Worm (Caenorhabditis elegans) whole organism, L2 larva: ENCODE data around the gene Y73B6BL.47.
A peak's percentile ranks its signal among the peaks of the same experiment; 100 is the strongest.

Experiments used
- C34F6.9 ChIP-seq: fragments of 150-350 bp; optimal IDR thresholded peaks from 2 replicates; lab custom pipeline; 2014; ENCODE audit warnings: missing biosample characterization, missing genetic modification characterization
- F13H6.1 ChIP-seq: sonication (generic microtip); optimal IDR thresholded peaks from 2 replicates; lab custom pipeline; 2016; ENCODE audit warnings: missing genetic modification characterization, missing compliant biosample characterization
- R02D3.7 ChIP-seq: fragments of 150-350 bp; optimal IDR thresholded peaks from 2 replicates; lab custom pipeline; 2014; ENCODE audit warnings: missing biosample characterization, missing genetic modification characterization
- Y55F3AM.14 ChIP-seq: fragments of 200-800 bp; sonication (Bioruptor generic); optimal IDR thresholded peaks from 2 replicates; lab custom pipeline; 2018; ENCODE audit warnings: mild to moderate bottlenecking, missing genetic modification characterization, missing compliant biosample characterization
- ZK546.5 ChIP-seq: sonication (generic microtip); optimal IDR thresholded peaks from 2 replicates; lab custom pipeline; 2017; ENCODE audit warnings: missing biosample characterization, missing genetic modification characterization
- alr-1 ChIP-seq: fragments of 150-350 bp; optimal IDR thresholded peaks from 2 replicates; lab custom pipeline; 2014; ENCODE audit warnings: missing biosample characterization, missing genetic modification characterization
- aly-2 ChIP-seq: fragments of 150-350 bp; optimal IDR thresholded peaks from 2 replicates; lab custom pipeline; 2014; ENCODE audit warnings: missing biosample characterization, missing genetic modification characterization
- ama-1 ChIP-seq: fragments of 150-350 bp; optimal IDR thresholded peaks from 2 replicates; lab custom pipeline; 2018; ENCODE audit warnings: inconsistent platforms
- blmp-1 ChIP-seq: sonication (generic microtip); optimal IDR thresholded peaks from 2 replicates; lab custom pipeline; 2017; ENCODE audit warnings: missing genetic modification characterization, mild to moderate bottlenecking, missing compliant biosample characterization, antibody characterized with exemption, moderate library complexity; ENCODE audit not compliant: insufficient read depth
- ceh-16 ChIP-seq: fragments of 150-350 bp; optimal IDR thresholded peaks from 2 replicates; lab custom pipeline; 2014; ENCODE audit warnings: missing biosample characterization, missing genetic modification characterization
- ceh-82 ChIP-seq: fragments of 150-350 bp; optimal IDR thresholded peaks from 2 replicates; lab custom pipeline; 2014; ENCODE audit warnings: missing biosample characterization, missing genetic modification characterization
- crh-2 ChIP-seq: sonication (generic microtip); optimal IDR thresholded peaks from 2 replicates; lab custom pipeline; 2017; ENCODE audit warnings: missing biosample characterization, missing genetic modification characterization
- dmd-4 ChIP-seq: sonication (generic microtip); optimal IDR thresholded peaks from 2 replicates; lab custom pipeline; 2017; ENCODE audit warnings: missing biosample characterization, missing genetic modification characterization
- egl-27 ChIP-seq: sonication (generic microtip); optimal IDR thresholded peaks from 3 replicates; lab custom pipeline; 2017; ENCODE audit warnings: missing biosample characterization, missing genetic modification reagents, missing genetic modification characterization
- elt-1 ChIP-seq: fragments of 150-350 bp; optimal IDR thresholded peaks from 2 replicates; lab custom pipeline; 2014; ENCODE audit warnings: missing biosample characterization, missing genetic modification characterization
- elt-3 ChIP-seq: sonication (generic microtip); optimal IDR thresholded peaks from 2 replicates; lab custom pipeline; 2017; ENCODE audit warnings: missing biosample characterization, missing genetic modification characterization
- fos-1 ChIP-seq: fragments of 150-350 bp; optimal IDR thresholded peaks from 2 replicates; lab custom pipeline; 2014; ENCODE audit warnings: missing biosample characterization, missing genetic modification characterization
- gmeb-1 ChIP-seq: fragments of 150-350 bp; optimal IDR thresholded peaks from 2 replicates; lab custom pipeline; 2014; ENCODE audit warnings: missing biosample characterization, missing genetic modification characterization
- lin-11 ChIP-seq: fragments of 150-350 bp; sonication (generic microtip); optimal IDR thresholded peaks from 2 replicates; lab custom pipeline; 2014; ENCODE audit warnings: missing biosample characterization, missing genetic modification characterization, inconsistent platforms, mixed read lengths
- lin-13 ChIP-seq: fragments of 150-350 bp; optimal IDR thresholded peaks from 2 replicates; lab custom pipeline; 2014; ENCODE audit warnings: missing biosample characterization, missing genetic modification reagents, missing genetic modification characterization
- lin-39 ChIP-seq: fragments of 150-350 bp; optimal IDR thresholded peaks from 2 replicates; lab custom pipeline; 2014; ENCODE audit warnings: missing biosample characterization, missing genetic modification reagents, missing genetic modification characterization
- lsy-2 ChIP-seq, 2 experiments: fragments of 150-350 bp in 1 of 2; sonication (generic microtip) in 1 of 2; optimal IDR thresholded peaks; 2 replicates each; lab custom pipeline; 2014 to 2017; ENCODE audit warnings: missing biosample characterization in 2 of 2, missing genetic modification characterization in 2 of 2
- mab-5 ChIP-seq: fragments of 150-350 bp; optimal IDR thresholded peaks from 2 replicates; lab custom pipeline; 2014; ENCODE audit warnings: missing biosample characterization, missing genetic modification characterization
- mbf-1 ChIP-seq: sonication (generic microtip); optimal IDR thresholded peaks from 2 replicates; lab custom pipeline; 2017; ENCODE audit warnings: missing biosample characterization, missing genetic modification characterization
- mdl-1 ChIP-seq, 2 experiments: fragments of 150-350 bp in 1 of 2; sonication (generic microtip) in 1 of 2; optimal IDR thresholded peaks; 2 replicates each; lab custom pipeline; 2017; ENCODE audit warnings: missing biosample characterization in 2 of 2, missing genetic modification characterization in 2 of 2
- nhr-10 ChIP-seq: sonication (generic microtip); optimal IDR thresholded peaks from 2 replicates; lab custom pipeline; 2017; ENCODE audit warnings: missing biosample characterization, missing genetic modification characterization
- nhr-11 ChIP-seq: fragments of 150-350 bp; optimal IDR thresholded peaks from 2 replicates; lab custom pipeline; 2014; ENCODE audit warnings: missing biosample characterization, missing genetic modification characterization
- nhr-12 ChIP-seq: fragments of 150-350 bp; optimal IDR thresholded peaks from 2 replicates; lab custom pipeline; 2014; ENCODE audit warnings: missing biosample characterization, missing genetic modification characterization
- nhr-129 ChIP-seq: fragments of 150-350 bp; optimal IDR thresholded peaks from 2 replicates; lab custom pipeline; 2014; ENCODE audit warnings: missing biosample characterization, missing genetic modification characterization
- nhr-21 ChIP-seq: fragments of 150-350 bp; optimal IDR thresholded peaks from 2 replicates; lab custom pipeline; 2014; ENCODE audit warnings: missing biosample characterization, missing genetic modification characterization
- nhr-23 ChIP-seq: fragments of 150-350 bp; optimal IDR thresholded peaks from 2 replicates; lab custom pipeline; 2014; ENCODE audit warnings: missing biosample characterization, missing genetic modification reagents, missing genetic modification characterization
- nhr-237 ChIP-seq: fragments of 150-350 bp; optimal IDR thresholded peaks from 2 replicates; lab custom pipeline; 2014; ENCODE audit warnings: missing biosample characterization, missing genetic modification characterization
- nhr-25 ChIP-seq: fragments of 150-350 bp; sonication (generic microtip); optimal IDR thresholded peaks from 3 replicates; lab custom pipeline; 2014; ENCODE audit warnings: missing biosample characterization, missing genetic modification characterization
- nhr-6 ChIP-seq: fragments of 150-350 bp; optimal IDR thresholded peaks from 2 replicates; lab custom pipeline; 2014; ENCODE audit warnings: missing biosample characterization, missing genetic modification characterization
- nhr-77 ChIP-seq: fragments of 150-350 bp; optimal IDR thresholded peaks from 2 replicates; lab custom pipeline; 2014; ENCODE audit warnings: missing biosample characterization, missing genetic modification characterization
- peb-1 ChIP-seq: fragments of 150-350 bp; optimal IDR thresholded peaks from 2 replicates; lab custom pipeline; 2014; ENCODE audit warnings: missing biosample characterization, missing genetic modification characterization
- sem-4 ChIP-seq: fragments of 150-350 bp; optimal IDR thresholded peaks from 2 replicates; lab custom pipeline; 2014; ENCODE audit warnings: missing biosample characterization, missing genetic modification reagents, missing genetic modification characterization
- skn-1 ChIP-seq: sonication (generic microtip); optimal IDR thresholded peaks from 2 replicates; lab custom pipeline; 2017; ENCODE audit warnings: missing biosample characterization, missing genetic modification characterization
- sma-3 ChIP-seq: sonication (generic microtip); optimal IDR thresholded peaks from 2 replicates; lab custom pipeline; 2016; ENCODE audit warnings: missing genetic modification reagents, missing genetic modification characterization, missing compliant biosample characterization
- sma-9 ChIP-seq, 2 experiments: fragments of 150-350 bp in 1 of 2; sonication (generic microtip) in 1 of 2; optimal IDR thresholded peaks; 2 replicates each; lab custom pipeline; 2014 to 2016; ENCODE audit warnings: missing genetic modification characterization in 2 of 2, mild to moderate bottlenecking in 1 of 2, missing biosample characterization in 1 of 2, missing compliant biosample characterization in 1 of 2, missing genetic modification reagents in 1 of 2, moderate library complexity in 1 of 2
- snpc-4 ChIP-seq: fragments of 150-350 bp; optimal IDR thresholded peaks from 2 replicates; lab custom pipeline; 2014; ENCODE audit warnings: missing biosample characterization, missing genetic modification characterization
- unc-39 ChIP-seq: fragments of 150-350 bp; optimal IDR thresholded peaks from 2 replicates; lab custom pipeline; 2014; ENCODE audit warnings: missing biosample characterization, missing genetic modification characterization
- unc-55 ChIP-seq: fragments of 150-350 bp; sonication (generic microtip); optimal IDR thresholded peaks from 3 replicates; lab custom pipeline; 2014; ENCODE audit warnings: missing biosample characterization, missing genetic modification reagents, missing genetic modification characterization
- unc-62 ChIP-seq: fragments of 150-350 bp; optimal IDR thresholded peaks from 2 replicates; lab custom pipeline; 2014; ENCODE audit warnings: missing biosample characterization, missing genetic modification reagents, missing genetic modification characterization
- zag-1 ChIP-seq: fragments of 150-350 bp; optimal IDR thresholded peaks from 2 replicates; lab custom pipeline; 2014; ENCODE audit warnings: missing biosample characterization, missing genetic modification characterization
- ztf-1 ChIP-seq: fragments of 200-800 bp; sonication (Bioruptor generic); conservative IDR thresholded peaks from 2 replicates; pipeline ENCODE4 v1.3.6; 2022; ENCODE audit warnings: missing genetic modification characterization, missing compliant biosample characterization
- ztf-11 ChIP-seq: sonication (generic microtip); optimal IDR thresholded peaks from 2 replicates; lab custom pipeline; 2017; ENCODE audit warnings: missing biosample characterization, missing genetic modification characterization
- ztf-4 ChIP-seq: fragments of 150-350 bp; optimal IDR thresholded peaks from 2 replicates; lab custom pipeline; 2014; ENCODE audit warnings: missing biosample characterization, missing genetic modification characterization

Y73B6BL.47 gene

DNA sequence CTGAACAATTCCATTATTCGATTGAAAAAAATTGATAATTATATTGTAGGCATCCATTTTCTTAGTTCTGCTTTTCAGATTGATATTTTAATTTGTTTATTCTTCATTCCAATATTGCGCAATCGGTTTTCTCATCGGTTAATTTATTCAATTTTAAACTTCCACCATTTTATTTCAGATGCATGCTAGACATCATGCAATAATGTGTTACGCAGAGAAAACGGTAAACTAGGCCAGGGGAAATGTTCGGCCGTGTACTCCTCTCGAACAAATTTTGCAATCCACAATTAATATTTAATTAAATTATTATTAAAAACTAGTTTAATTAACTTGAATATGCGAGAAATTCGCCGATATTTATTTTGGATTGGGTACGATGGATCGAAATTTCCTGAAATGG lies 40.1 kb upstream of the Y73B6BL.47 start, which contains the start of gene Y73B6BL.29 (continued):
- peak; percentile 94 for TF ChIP-seq sma-3 (GFP tag; lab: Kevin White, UChicago)
- TF ChIP-seq ZK546.5, result peak; percentile 89
- no peak for TF ChIP-seq peb-1 (tag; lab: Kevin White, UChicago)
- peak; percentile 94 for TF ChIP-seq nhr-25
- TF ChIP-seq, all 48 proteins: peak for 30

DNA sequence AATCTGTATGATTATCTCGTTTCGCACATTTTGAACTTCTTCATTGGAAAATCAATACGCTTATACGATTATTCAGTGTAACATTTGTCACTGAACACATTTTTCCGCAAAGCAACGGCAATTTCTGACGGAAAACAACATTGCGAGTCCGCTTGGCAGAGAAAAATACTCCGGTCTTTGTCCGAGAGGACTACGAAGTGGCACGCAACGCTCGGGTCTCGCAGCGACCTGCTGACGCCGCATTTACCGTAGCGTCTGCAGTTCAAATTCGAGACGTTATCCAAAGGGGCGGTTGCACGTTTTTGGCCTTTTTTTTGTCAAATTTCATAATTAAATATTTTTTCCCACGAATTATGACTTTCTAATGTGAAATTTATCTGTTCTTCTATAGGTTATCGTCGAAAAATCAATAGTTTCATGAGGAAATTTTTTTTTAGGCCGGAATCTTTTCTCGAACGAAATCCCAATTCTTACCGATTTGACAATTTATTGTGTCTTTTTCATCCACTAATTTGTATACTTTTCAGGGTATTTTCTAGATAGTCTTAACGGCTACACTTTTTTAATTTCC lies 38.0 kb upstream of the Y73B6BL.47 start, which contains the start of gene sqd-1:
Gene sqd-1 (plus strand): TSS at position 521 of the 571 bp plus-strand sequence.
- TF ChIP-seq lin-13 (GFP tag; lab: Kevin White, UChicago), result peak; percentile 96
- TF ChIP-seq ztf-1, result no peak
- TF ChIP-seq unc-62 (GFP tag; lab: Kevin White, UChicago), result peak; percentile 39
- peak; percentile 91 for TF ChIP-seq nhr-6 (tag; lab: Kevin White, UChicago)
- peak; percentile 97 for TF ChIP-seq sma-3 (GFP tag; lab: Kevin White, UChicago)
- peak; percentile 84 for TF ChIP-seq ztf-4
- TF ChIP-seq alr-1 (tag; lab: Kevin White, UChicago), result no peak
- peak; percentile 98 to 99 for TF ChIP-seq lsy-2 (tag; optimal IDR thresholded peaks at IDR 0.05; lab: Kevin White, UChicago)
- peak; percentile 95 for TF ChIP-seq gmeb-1 (tag; lab: Kevin White, UChicago)
- peak; percentile 86 for TF ChIP-seq sem-4 (tag; lab: Kevin White, UChicago)
- peak; percentile 94 for TF ChIP-seq ceh-16
- no peak for TF ChIP-seq elt-3 (tag; lab: Kevin White, UChicago)
- TF ChIP-seq mbf-1 (tag; lab: Kevin White, UChicago), result no peak
- peak; percentile 78 for TF ChIP-seq zag-1 (tag; lab: Kevin White, UChicago)
- no peak for TF ChIP-seq aly-2 (tag; lab: Kevin White, UChicago)
- no peak for TF ChIP-seq nhr-12 (tag; lab: Kevin White, UChicago)
- TF ChIP-seq fos-1, result peak; percentile 85
- peak; percentile 68 for TF ChIP-seq skn-1 (tag; lab: Kevin White, UChicago)
- TF ChIP-seq mab-5 (tag; lab: Kevin White, UChicago), result peak; percentile 88
- TF ChIP-seq ZK546.5, result peak; percentile 100
- TF ChIP-seq nhr-77 (tag; lab: Kevin White, UChicago), result peak; percentile 56
- TF ChIP-seq nhr-11, result no peak
- TF ChIP-seq nhr-25, result peak; percentile 97
- no peak for TF ChIP-seq unc-39 (tag; lab: Kevin White, UChicago)
- TF ChIP-seq lin-39 (tag; lab: Kevin White, UChicago), result no peak
- TF ChIP-seq ceh-82, result peak; percentile 91
- TF ChIP-seq C34F6.9 (tag; lab: Kevin White, UChicago), result peak; percentile 95
- TF ChIP-seq nhr-23 (tag; lab: Kevin White, UChicago), result no peak
- TF ChIP-seq snpc-4 (tag; lab: Kevin White, UChicago), result peak; percentile 84
- TF ChIP-seq egl-27 (tag; lab: Kevin White, UChicago), result peak; percentile 91
- no peak for TF ChIP-seq elt-1
- TF ChIP-seq Y55F3AM.14 (GFP tag; lab: Kevin White, UChicago), result peak; percentile 84
- peak; percentile 35 for TF ChIP-seq nhr-237
- TF ChIP-seq nhr-129, result peak; percentile 89
- peak; percentile 88 for TF ChIP-seq nhr-10 (tag; lab: Kevin White, UChicago)
- TF ChIP-seq unc-55, result peak; percentile 98
- no peak for TF ChIP-seq ztf-11 (tag; lab: Kevin White, UChicago)
- TF ChIP-seq ama-1 (lab: Kevin White, UChicago), result peak; percentile 60
- TF ChIP-seq lin-11, result peak; percentile 99
- TF ChIP-seq nhr-21 (tag; lab: Kevin White, UChicago), result peak; percentile 97
- peak; percentile 87 for TF ChIP-seq R02D3.7 (tag; lab: Kevin White, UChicago)
- TF ChIP-seq crh-2 (tag; lab: Kevin White, UChicago), result peak; percentile 96
- TF ChIP-seq peb-1 (tag; lab: Kevin White, UChicago), result no peak
- TF ChIP-seq sma-9 (GFP tag; optimal IDR thresholded peaks at IDR 0.05; lab: Kevin White, UChicago), result peak; percentile 98
- TF ChIP-seq sma-9 (tag; optimal IDR thresholded peaks at IDR 0.05; lab: Kevin White, UChicago), result no peak
- no peak for TF ChIP-seq dmd-4 (tag; lab: Kevin White, UChicago)
- TF ChIP-seq F13H6.1 (tag; lab: Kevin White, UChicago), result peak; percentile 95
- peak; percentile 27 to 69 for TF ChIP-seq mdl-1 (tag; optimal IDR thresholded peaks at IDR 0.05; lab: Kevin White, UChicago)
- peak; percentile 67 for TF ChIP-seq blmp-1 (tag; lab: Kevin White, UChicago)
